Fruit fly (Drosophila melanogaster): ENCODE data around the gene Naa15-16.
A peak's percentile ranks its signal among the peaks of the same experiment; 100 is the strongest.

The Naa15-16 gene

dm6 chrX:19453138-19453537 is 26.6 kb upstream of the Naa15-16 start (continued):
- TF ChIP-seq ATbp (GFP tag; optimal IDR thresholded peaks at IDR 0.05) (peak; percentile 31), tap (tag; optimal IDR thresholded peaks at IDR 0.05) (peak; percentile 34), CG11504 (tag; optimal IDR thresholded peaks at IDR 0.05) (peak; percentile 67), dysf (GFP tag; IDR thresholded peaks at IDR 0.05) (peak; percentile 59; the same call in 2 of the 3 replicates), CoRest (tag; optimal IDR thresholded peaks at IDR 0.05) (peak; percentile 37), Ptx1 (GFP tag; IDR thresholded peaks at IDR 0.05) (peak; percentile 47; the same call in 1 of the 2 replicates), NfI (GFP tag; optimal IDR thresholded peaks at IDR 0.05) (peak; percentile 25), Hr51 (GFP tag; optimal IDR thresholded peaks at IDR 0.05) (peak in 1 of 2 experiments; percentile 55), HLH3B (GFP tag; IDR thresholded peaks at IDR 0.05) (peak; percentile 43; the same call in 1 of the 2 replicates), ash1 (GFP tag; optimal IDR thresholded peaks at IDR 0.05) (no peak), CG3281 (GFP tag; optimal IDR thresholded peaks at IDR 0.05) (peak; percentile 55), Ssrp (tag; optimal IDR thresholded peaks at IDR 0.05) (peak; percentile 22)

- TF ChIP-seq schlank (tag; optimal IDR thresholded peaks at IDR 0.05) (no peak), maf-S (GFP tag; optimal IDR thresholded peaks at IDR 0.05) (no peak), az2 (GFP tag; optimal IDR thresholded peaks at IDR 0.05) (no peak), YL-1 (GFP tag; optimal IDR thresholded peaks at IDR 0.05) (no peak), Ssrp (tag; optimal IDR thresholded peaks at IDR 0.05) (no peak), CG9215 (GFP tag; IDR thresholded peaks at IDR 0.05) (no peak), CG4360 (GFP tag; IDR thresholded peaks at IDR 0.05) (no peak), Mrtf (GFP tag; IDR thresholded peaks at IDR 0.05) (no peak), luna (GFP tag; optimal IDR thresholded peaks at IDR 0.05) (no peak), seq (GFP tag; IDR thresholded peaks at IDR 0.05) (no peak), slbo (GFP tag; IDR thresholded peaks at IDR 0.05) (no peak)
Measured at dm6 chrX:19461630-19462029, 18.2 kb upstream of the Naa15-16 start.

- no peak for TF ChIP-seq Poxn (GFP tag; IDR thresholded peaks at IDR 0.05)
Measured at dm6 chrX:19474763-19475162, 5.0 kb upstream of the Naa15-16 start, which contains the start of gene narya. TSS of gene narya (plus strand) at chrX:19475063.

- TF ChIP-seq MESR4 (GFP tag; optimal IDR thresholded peaks at IDR 0.05) (peak; percentile 21), CG4404 (GFP tag; IDR thresholded peaks at IDR 0.05) (no peak), Myb (GFP tag; optimal IDR thresholded peaks at IDR 0.05) (no peak), MBD-R2 (GFP tag; IDR thresholded peaks at IDR 0.05) (peak; percentile 38; the same call in 1 of the 2 replicates), Scr (GFP tag; IDR thresholded peaks at IDR 0.05; ENCODE audit: partially characterized antibody) (0 out of 2 replicates have a peak, but pooled peaks have one; percentile 8), pros (GFP tag; optimal IDR thresholded peaks at IDR 0.05) (no peak), tna (GFP tag; IDR thresholded peaks at IDR 0.05; ENCODE audit: partially characterized antibody) (peak; percentile 32; the same call in 1 of the 2 replicates), Dref (GFP tag; IDR thresholded peaks at IDR 0.05) (peak; percentile 54), bbx (GFP tag; IDR thresholded peaks at IDR 0.05; ENCODE audit: partially characterized antibody) (0 out of 2 replicates have a peak, but pooled peaks have one; percentile 13), Pdp1 (GFP tag; optimal IDR thresholded peaks at IDR 0.05) (peak in 1 of 2 experiments; percentile 43), CG43689 (GFP tag; IDR thresholded peaks at IDR 0.05) (no peak), unc-4 (GFP tag; IDR thresholded peaks at IDR 0.05; ENCODE audit: partially characterized antibody) (no peak), tup (GFP tag; optimal IDR thresholded peaks at IDR 0.05) (no peak), amos (GFP tag; IDR thresholded peaks at IDR 0.05; ENCODE audit: partially characterized antibody) (no peak), CG13287 (GFP tag; IDR thresholded peaks at IDR 0.05; ENCODE audit: partially characterized antibody) (peak; percentile 9; the same call in 1 of the 2 replicates), eve (GFP tag; optimal IDR thresholded peaks at IDR 0.05) (no peak), slbo (GFP tag; IDR thresholded peaks at IDR 0.05) (no peak), CG34224 (GFP tag; IDR thresholded peaks at IDR 0.05; ENCODE audit: partially characterized antibody) (0 out of 3 replicates have a peak, but pooled peaks have one; percentile 6), crp (GFP tag; optimal IDR thresholded peaks at IDR 0.05) (peak in 1 of 2 experiments; percentile 62), CG11085 (GFP tag; IDR thresholded peaks at IDR 0.05) (no peak)
Measured at dm6 chrX:19479134-19479533, 650 bp upstream of the Naa15-16 start, which contains the start of gene CG32533. TSS of gene CG32533 (minus strand) at chrX:19479411.

All from whole organism, embryonic.